Fruit fly (Drosophila melanogaster) Kc167 (cell line): ENCODE measurements around the gene dnc.

Source experiments
- Myc ChIP-seq: fragments of >200 bp; optimal IDR thresholded peaks from 2 replicates; lab custom pipeline; 2017; ENCODE audit warnings: missing external identifiers
- Sin3A ChIP-seq: fragments of >200 bp; optimal IDR thresholded peaks from 2 replicates; lab custom pipeline; 2018; ENCODE audit warnings: missing external identifiers
- h ChIP-seq: fragments of >200 bp; optimal IDR thresholded peaks from 3 replicates; lab custom pipeline; 2018; ENCODE audit warnings: missing external identifiers
- psq ChIP-seq: fragments of >200 bp; optimal IDR thresholded peaks from 2 replicates; lab custom pipeline; 2017; ENCODE audit warnings: missing external identifiers

DNA sequence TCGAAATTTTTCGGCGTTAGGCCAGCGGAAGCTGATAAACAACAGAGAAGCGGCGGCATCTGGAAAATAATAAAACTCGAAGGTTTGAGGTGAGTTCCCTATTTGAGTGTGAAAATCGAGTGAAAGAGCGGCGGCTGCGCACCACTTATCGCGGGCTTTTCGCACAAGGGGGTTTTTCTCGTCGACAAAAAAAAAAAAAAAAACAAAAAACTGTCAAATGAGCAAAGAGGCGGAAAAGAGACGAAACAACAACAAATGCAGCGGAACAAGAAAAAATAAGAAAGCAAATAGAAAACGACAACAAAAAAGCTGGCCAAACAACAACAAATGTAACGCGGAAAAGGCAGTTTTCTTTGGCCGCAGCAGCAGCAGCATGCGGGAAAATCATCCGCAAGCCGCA lies 13.5 kb downstream of the dnc start:
- no peak for TF ChIP-seq Myc (lab: Kevin White, UChicago)
- TF ChIP-seq h (lab: Kevin White, UChicago): no peak
- TF ChIP-seq psq (lab: Kevin White, UChicago): no peak
- TF ChIP-seq Sin3A (lab: Kevin White, UChicago): no peak
